Worm (Caenorhabditis elegans) whole organism, L1 larva: Measurements from ENCODE around the gene ptr-24.

ENCODE experiments used
- C34B4.2 ChIP-seq: sonication (generic microtip); optimal IDR thresholded peaks from 2 replicates; lab custom pipeline; 2017; ENCODE audit warnings: mild to moderate bottlenecking, missing genetic modification characterization, missing compliant biosample characterization
- aha-1 ChIP-seq: fragments of 150-350 bp; optimal IDR thresholded peaks from 2 replicates; lab custom pipeline; 2014; ENCODE audit warnings: missing biosample characterization, missing genetic modification characterization
- ama-1 ChIP-seq: fragments of 150-350 bp; optimal IDR thresholded peaks from 2 replicates; lab custom pipeline; 2014
- ceh-63 ChIP-seq: fragments of 200-800 bp; sonication (Bioruptor generic); optimal IDR thresholded peaks from 2 replicates; lab custom pipeline; 2018; ENCODE audit warnings: mild to moderate bottlenecking, missing genetic modification characterization, missing compliant biosample characterization
- ceh-8 ChIP-seq: fragments of 200-800 bp; sonication (Bioruptor generic); optimal IDR thresholded peaks from 2 replicates; lab custom pipeline; 2018; ENCODE audit warnings: mild to moderate bottlenecking, missing genetic modification characterization, moderate library complexity, missing compliant biosample characterization
- ceh-82 ChIP-seq, 3 experiments: fragments of 150-350 bp in 1 of 3; sonication (generic microtip) in 2 of 3; optimal IDR thresholded peaks; 2 replicates each; lab custom pipeline; 2014 to 2017; ENCODE audit warnings: missing biosample characterization in 3 of 3, missing genetic modification characterization in 3 of 3
- ceh-88 ChIP-seq: fragments of 200-800 bp; sonication (Bioruptor generic); IDR thresholded peaks from 2 replicates; pipeline ENCODE4 v1.3.6; 2022; ENCODE audit warnings: missing genetic modification characterization, missing compliant biosample characterization
- dpl-1 ChIP-seq, 3 experiments: fragments of 150-350 bp in 2 of 3; sonication (generic microtip) in 1 of 3; optimal IDR thresholded peaks; 2 replicates each; lab custom pipeline; 2014 to 2017; ENCODE audit warnings: missing biosample characterization in 3 of 3, missing genetic modification characterization in 3 of 3, missing genetic modification reagents in 3 of 3
- dsc-1 ChIP-seq: sonication (generic microtip); optimal IDR thresholded peaks from 2 replicates; lab custom pipeline; 2016; ENCODE audit warnings: mild to moderate bottlenecking, missing genetic modification characterization, missing compliant biosample characterization
- efl-1 ChIP-seq, 4 experiments: fragments of 150-350 bp; optimal IDR thresholded peaks in 3 of 4; peaks in 1 of 4; 1 replicate in 1 of 4; 2 replicates in 3 of 4; lab custom pipeline; 2014; ENCODE audit warnings: missing biosample characterization in 2 of 4, missing genetic modification characterization in 2 of 4, missing genetic modification reagents in 2 of 4
- efl-3 ChIP-seq: fragments of 200-800 bp; sonication (Bioruptor generic); optimal IDR thresholded peaks from 2 replicates; lab custom pipeline; 2018; ENCODE audit warnings: mild to moderate bottlenecking, missing genetic modification characterization, missing compliant biosample characterization
- egl-13 ChIP-seq: sonication (generic microtip); optimal IDR thresholded peaks from 2 replicates; lab custom pipeline; 2016; ENCODE audit warnings: missing genotype, missing genetic modification reagents, missing genetic modification characterization, missing compliant biosample characterization
- egl-27 ChIP-seq, 2 experiments: fragments of 150-350 bp in 1 of 2; sonication (generic microtip); optimal IDR thresholded peaks; 3 replicates each; lab custom pipeline; 2017 to 2018; ENCODE audit warnings: missing biosample characterization in 2 of 2, missing genetic modification characterization in 2 of 2, missing genetic modification reagents in 2 of 2
- elt-2 ChIP-seq: sonication (generic microtip); optimal IDR thresholded peaks from 2 replicates; lab custom pipeline; 2016; ENCODE audit warnings: missing genetic modification characterization, mild to moderate bottlenecking, inconsistent platforms, missing compliant biosample characterization, missing genetic modification reagents
- elt-3 ChIP-seq, 6 experiments: fragments of 150-350 bp in 1 of 6; sonication (generic microtip); optimal IDR thresholded peaks; 2 replicates each; lab custom pipeline; 2017 to 2018; ENCODE audit warnings: missing biosample characterization in 6 of 6, missing genetic modification characterization in 6 of 6, inconsistent platforms in 1 of 6
- ets-5 ChIP-seq: fragments of 200-800 bp; sonication (Bioruptor generic); IDR thresholded peaks from 2 replicates; pipeline ENCODE4 v1.3.6; 2022; ENCODE audit warnings: missing genetic modification characterization, missing compliant biosample characterization
- fkh-10 ChIP-seq: sonication (generic microtip); optimal IDR thresholded peaks from 2 replicates; lab custom pipeline; 2017; ENCODE audit warnings: missing biosample characterization, missing genetic modification reagents, missing genetic modification characterization
- fkh-4 ChIP-seq: sonication (generic microtip); optimal IDR thresholded peaks from 2 replicates; lab custom pipeline; 2016; ENCODE audit warnings: missing compliant biosample characterization, missing genetic modification characterization, borderline replicate concordance
- fkh-8 ChIP-seq: sonication (generic microtip); optimal IDR thresholded peaks from 2 replicates; lab custom pipeline; 2016; ENCODE audit warnings: mild to moderate bottlenecking, missing genetic modification characterization, missing compliant biosample characterization
- fos-1 ChIP-seq: fragments of 150-350 bp; optimal IDR thresholded peaks from 2 replicates; lab custom pipeline; 2014; ENCODE audit warnings: missing biosample characterization, missing genetic modification characterization
- grh-1 ChIP-seq: fragments of 200-800 bp; sonication (Bioruptor generic); IDR thresholded peaks from 2 replicates; pipeline ENCODE4 v1.3.6; 2022; ENCODE audit warnings: missing genetic modification reagents, missing genetic modification characterization, missing compliant biosample characterization
- hlh-17 ChIP-seq: fragments of 200-800 bp; sonication (Bioruptor generic); optimal IDR thresholded peaks from 2 replicates; lab custom pipeline; 2018; ENCODE audit warnings: missing genetic modification characterization, mild to moderate bottlenecking, missing compliant biosample characterization, moderate library complexity, borderline replicate concordance
- hlh-4 ChIP-seq: sonication (generic microtip); optimal IDR thresholded peaks from 2 replicates; lab custom pipeline; 2016; ENCODE audit warnings: mild to moderate bottlenecking, missing genetic modification characterization, missing compliant biosample characterization
- hpl-2 ChIP-seq: fragments of 150-350 bp; optimal IDR thresholded peaks from 2 replicates; lab custom pipeline; 2014; ENCODE audit warnings: missing biosample characterization, missing genetic modification reagents, missing genetic modification characterization
- irx-1 ChIP-seq: sonication (generic microtip); optimal IDR thresholded peaks from 2 replicates; lab custom pipeline; 2016; ENCODE audit warnings: missing genetic modification characterization, missing compliant biosample characterization
- isw-1 ChIP-seq: fragments of 200-800 bp; sonication (Bioruptor generic); IDR thresholded peaks from 2 replicates; pipeline ENCODE4 v1.3.6; 2022; ENCODE audit warnings: missing genetic modification characterization, missing compliant biosample characterization
- jun-1 ChIP-seq: fragments of 150-350 bp; optimal IDR thresholded peaks from 2 replicates; lab custom pipeline; 2014; ENCODE audit warnings: missing biosample characterization, missing genetic modification reagents, missing genetic modification characterization
- lin-13 ChIP-seq: fragments of 150-350 bp; optimal IDR thresholded peaks from 2 replicates; lab custom pipeline; 2014; ENCODE audit warnings: missing biosample characterization, missing genetic modification reagents, missing genetic modification characterization
- lin-15B ChIP-seq: fragments of 150-350 bp; sonication (generic microtip); optimal IDR thresholded peaks from 3 replicates; lab custom pipeline; 2014; ENCODE audit warnings: missing biosample characterization, missing genetic modification characterization
- lir-3 ChIP-seq: sonication (generic microtip); optimal IDR thresholded peaks from 2 replicates; lab custom pipeline; 2016; ENCODE audit warnings: mild to moderate bottlenecking, missing genetic modification characterization, moderate library complexity, missing compliant biosample characterization; ENCODE audit not compliant: poor library complexity
- mdl-1 ChIP-seq, 2 experiments: fragments of 150-350 bp; optimal IDR thresholded peaks; 2 replicates each; lab custom pipeline; 2014 to 2017; ENCODE audit warnings: missing biosample characterization in 2 of 2, missing genetic modification characterization in 2 of 2, inconsistent platforms in 1 of 2
- mef-2 ChIP-seq: fragments of 150-350 bp; optimal IDR thresholded peaks from 2 replicates; lab custom pipeline; 2014; ENCODE audit warnings: missing biosample characterization, missing genetic modification characterization
- mep-1 ChIP-seq: fragments of 150-350 bp; optimal IDR thresholded peaks from 2 replicates; lab custom pipeline; 2014; ENCODE audit warnings: missing biosample characterization, missing genetic modification characterization
- nhr-20 ChIP-seq: sonication (generic microtip); optimal IDR thresholded peaks from 2 replicates; lab custom pipeline; 2016; ENCODE audit warnings: mild to moderate bottlenecking, missing genetic modification characterization, missing compliant biosample characterization
- nhr-237 ChIP-seq: fragments of 150-350 bp; optimal IDR thresholded peaks from 2 replicates; lab custom pipeline; 2014; ENCODE audit warnings: missing biosample characterization, missing genetic modification characterization
- nhr-28 ChIP-seq: fragments of 150-350 bp; optimal IDR thresholded peaks from 2 replicates; lab custom pipeline; 2014; ENCODE audit warnings: missing biosample characterization, missing genetic modification characterization
- nhr-77 ChIP-seq: fragments of 150-350 bp; optimal IDR thresholded peaks from 2 replicates; lab custom pipeline; 2014; ENCODE audit warnings: missing biosample characterization, missing genetic modification characterization
- nhr-85 ChIP-seq: sonication (generic microtip); peaks from one replicate; lab custom pipeline; 2016; ENCODE audit warnings: missing genetic modification characterization, inconsistent platforms, missing compliant biosample characterization
- skn-1 ChIP-seq: fragments of 150-350 bp; optimal IDR thresholded peaks from 2 replicates; lab custom pipeline; 2014; ENCODE audit warnings: missing biosample characterization, missing genetic modification characterization
- snpc-4 ChIP-seq: fragments of 150-350 bp; optimal IDR thresholded peaks from 2 replicates; lab custom pipeline; 2014; ENCODE audit warnings: missing biosample characterization, missing genetic modification characterization
- snu-23 ChIP-seq: sonication (generic microtip); optimal IDR thresholded peaks from 2 replicates; lab custom pipeline; 2016; ENCODE audit warnings: missing genetic modification characterization, missing compliant biosample characterization
- sptf-1 ChIP-seq: fragments of 150-350 bp; optimal IDR thresholded peaks from 2 replicates; lab custom pipeline; 2014; ENCODE audit warnings: missing biosample characterization, missing genetic modification characterization
- sup-37 ChIP-seq: fragments of 200-800 bp; sonication (Bioruptor generic); optimal IDR thresholded peaks from 2 replicates; lab custom pipeline; 2018; ENCODE audit warnings: mild to moderate bottlenecking, missing genetic modification characterization, missing compliant biosample characterization
- swsn-7 ChIP-seq: sonication (generic microtip); optimal IDR thresholded peaks from 2 replicates; lab custom pipeline; 2016; ENCODE audit warnings: missing genetic modification characterization, missing compliant biosample characterization
- tlp-1 ChIP-seq: fragments of 150-350 bp; optimal IDR thresholded peaks from 2 replicates; lab custom pipeline; 2014; ENCODE audit warnings: missing biosample characterization, missing genetic modification characterization
- unc-130 ChIP-seq: fragments of 150-350 bp; optimal IDR thresholded peaks from 2 replicates; lab custom pipeline; 2017; ENCODE audit warnings: missing biosample characterization, missing genetic modification characterization, inconsistent platforms
- unc-86 ChIP-seq: sonication (generic microtip); optimal IDR thresholded peaks from 2 replicates; lab custom pipeline; 2016; ENCODE audit warnings: missing genetic modification characterization, missing compliant biosample characterization
- vab-15 ChIP-seq: sonication (generic microtip); optimal IDR thresholded peaks from 2 replicates; lab custom pipeline; 2017; ENCODE audit warnings: missing genotype, mild to moderate bottlenecking, missing genetic modification characterization, missing compliant biosample characterization
- xbp-1 ChIP-seq: sonication (generic microtip); optimal IDR thresholded peaks from 2 replicates; lab custom pipeline; 2016; ENCODE audit warnings: missing genetic modification characterization, missing compliant biosample characterization
- zag-1 ChIP-seq: fragments of 150-350 bp; optimal IDR thresholded peaks from 2 replicates; lab custom pipeline; 2014; ENCODE audit warnings: missing biosample characterization, missing genetic modification characterization
- zip-4 ChIP-seq: fragments of 200-800 bp; sonication (Bioruptor generic); optimal IDR thresholded peaks from 2 replicates; lab custom pipeline; 2018; ENCODE audit warnings: mild to moderate bottlenecking, missing genetic modification characterization, moderate library complexity, missing compliant biosample characterization
- ztf-11 ChIP-seq, 2 experiments: sonication (generic microtip); optimal IDR thresholded peaks; 2 replicates each; lab custom pipeline; 2016 to 2017; ENCODE audit warnings: missing genetic modification characterization in 2 of 2, missing biosample characterization in 1 of 2, missing compliant biosample characterization in 1 of 2
- ztf-4 ChIP-seq: fragments of 150-350 bp; optimal IDR thresholded peaks from 2 replicates; lab custom pipeline; 2014; ENCODE audit warnings: missing biosample characterization, missing genetic modification characterization

The ptr-24 gene

ce11 chrX:13328868-13329267 lies 9.0 kb upstream of the ptr-24 start (continued):
- TF ChIP-seq isw-1 (GFP tag; lab: Robert Waterston, UW) (peak; percentile 14; the same call in 1 of the 2 replicates), lir-3 (tag; lab: Kevin White, UChicago) (peak; percentile 42), ceh-88 (no peak), xbp-1 (tag; lab: Kevin White, UChicago) (peak; percentile 76), ztf-11 (tag; optimal IDR thresholded peaks at IDR 0.05; lab: Kevin White, UChicago) (no peak), grh-1 (GFP tag; lab: Robert Waterston, UW) (no peak), swsn-7 (tag; lab: Kevin White, UChicago) (peak; percentile 74), hlh-4 (tag; lab: Kevin White, UChicago) (no peak), zag-1 (tag; lab: Kevin White, UChicago) (no peak), nhr-20 (tag; lab: Kevin White, UChicago) (peak; percentile 93), ceh-82 (tag; optimal IDR thresholded peaks at IDR 0.05; lab: Kevin White, UChicago) (peak; percentile 32 to 78 (median 52)), mep-1 (tag; lab: Kevin White, UChicago) (peak; percentile 92), egl-13 (tag; lab: Kevin White, UChicago) (no peak), fkh-10 (GFP tag; lab: Kevin White, UChicago) (no peak), nhr-28 (tag; lab: Kevin White, UChicago) (no peak), irx-1 (tag; lab: Kevin White, UChicago) (peak; percentile 56), ztf-4 (tag; lab: Kevin White, UChicago) (peak; percentile 79), zip-4 (no peak), ceh-63 (GFP tag; lab: Kevin White, UChicago) (no peak), fkh-8 (tag; lab: Kevin White, UChicago) (peak; percentile 82), nhr-237 (peak; percentile 19), hpl-2 (GFP tag; lab: Kevin White, UChicago) (no peak), hlh-17 (GFP tag; lab: Kevin White, UChicago) (no peak), mdl-1 (tag; optimal IDR thresholded peaks at IDR 0.05; lab: Kevin White, UChicago) (peak in 1 of 2 experiments; percentile 94), snu-23 (GFP tag; lab: Kevin White, UChicago) (peak; percentile 94), vab-15 (tag; lab: Kevin White, UChicago) (no peak), C34B4.2 (tag; lab: Kevin White, UChicago) (no peak), tlp-1 (tag; lab: Kevin White, UChicago) (no peak), lin-15B (tag; lab: Kevin White, UChicago) (peak; percentile 57), jun-1 (tag; lab: Kevin White, UChicago) (peak; percentile 74), aha-1 (no peak), ama-1 (lab: Kevin White, UChicago) (no peak), nhr-77 (tag; lab: Kevin White, UChicago) (peak; percentile 65), efl-1 (optimal IDR thresholded peaks at IDR 0.05; lab: Kevin White, UChicago) (peak; percentile 58 to 67), efl-1 (GFP tag; optimal IDR thresholded peaks at IDR 0.05 in 1 of 2; lab: Kevin White, UChicago) (peak; percentile 49 to 73), unc-86 (tag; lab: Kevin White, UChicago) (no peak), unc-130 (tag; lab: Kevin White, UChicago) (peak; percentile 92), ets-5 (GFP tag; lab: Robert Waterston, UW) (no peak), elt-2 (peak; percentile 61), lin-13 (GFP tag; lab: Kevin White, UChicago) (peak; percentile 78), sup-37 (GFP tag; lab: Kevin White, UChicago) (no peak), ceh-8 (no peak), sptf-1 (tag; lab: Kevin White, UChicago) (no peak), fos-1 (tag; lab: Kevin White, UChicago) (peak; percentile 94), mef-2 (peak; percentile 47), elt-3 (tag; optimal IDR thresholded peaks at IDR 0.05; lab: Kevin White, UChicago) (peak in 5 of 6 experiments; percentile 13 to 84 (median 76)), fkh-4 (tag; lab: Kevin White, UChicago) (no peak), egl-27 (tag; optimal IDR thresholded peaks at IDR 0.05; lab: Kevin White, UChicago) (peak; percentile 52 to 60), snpc-4 (tag; lab: Kevin White, UChicago) (peak; percentile 53), dpl-1 (GFP tag; optimal IDR thresholded peaks at IDR 0.05; lab: Kevin White, UChicago) (peak; percentile 50 to 64 (median 59)), efl-3 (GFP tag; lab: Kevin White, UChicago) (no peak), nhr-85 (tag; lab: Kevin White, UChicago) (peak; percentile 88), skn-1 (tag; lab: Kevin White, UChicago) (peak; percentile 92), dsc-1 (tag; lab: Kevin White, UChicago) (peak; percentile 36)
